Worm (Caenorhabditis elegans) whole organism, L4 larva: Measurements from ENCODE around the gene srx-48.

Experiments
- F37D6.2 ChIP-seq: sonication (generic microtip); optimal IDR thresholded peaks from 2 replicates; lab custom pipeline; 2016; ENCODE audit warnings: mild to moderate bottlenecking, missing genetic modification characterization, missing compliant biosample characterization
- ceh-20 ChIP-seq: fragments of 200-800 bp; sonication (Bioruptor generic); IDR thresholded peaks from 2 replicates; pipeline ENCODE4 v1.3.6; 2022; ENCODE audit warnings: missing genetic modification reagents, missing genetic modification characterization, missing compliant biosample characterization
- dpl-1 ChIP-seq: fragments of 150-350 bp; optimal IDR thresholded peaks from 2 replicates; lab custom pipeline; 2014; ENCODE audit warnings: missing biosample characterization, missing genetic modification reagents, missing genetic modification characterization
- fos-1 ChIP-seq: fragments of 150-350 bp; optimal IDR thresholded peaks from 2 replicates; lab custom pipeline; 2014; ENCODE audit warnings: missing biosample characterization, missing genetic modification characterization
- mdl-1 ChIP-seq, 2 experiments: fragments of 150-350 bp in 1 of 2; sonication (generic microtip) in 1 of 2; optimal IDR thresholded peaks; 2 replicates each; lab custom pipeline; 2014 to 2017; ENCODE audit warnings: missing biosample characterization in 2 of 2, missing genetic modification characterization in 2 of 2
- nhr-6 ChIP-seq: fragments of 150-350 bp; optimal IDR thresholded peaks from 2 replicates; lab custom pipeline; 2014; ENCODE audit warnings: missing biosample characterization, missing genetic modification characterization
- pqm-1 ChIP-seq: sonication (generic microtip); optimal IDR thresholded peaks from 2 replicates; lab custom pipeline; 2017; ENCODE audit warnings: missing biosample characterization, missing genetic modification characterization
- unc-39 ChIP-seq: sonication (generic microtip); optimal IDR thresholded peaks from 2 replicates; lab custom pipeline; 2017; ENCODE audit warnings: missing biosample characterization, missing genetic modification characterization
- unc-62 ChIP-seq, 3 experiments: fragments of 150-350 bp in 1 of 3; sonication (generic microtip); optimal IDR thresholded peaks in 2 of 3; peaks in 1 of 3; 1 replicate in 1 of 3; 2 replicates in 2 of 3; lab custom pipeline; 2014 to 2017; ENCODE audit warnings: missing biosample characterization in 3 of 3, missing genetic modification characterization in 3 of 3, missing genetic modification reagents in 3 of 3, missing genotype in 1 of 3
- zip-2 ChIP-seq: fragments of 150-350 bp; optimal IDR thresholded peaks from 2 replicates; lab custom pipeline; 2014; ENCODE audit warnings: missing biosample characterization, missing genetic modification characterization

DNA sequence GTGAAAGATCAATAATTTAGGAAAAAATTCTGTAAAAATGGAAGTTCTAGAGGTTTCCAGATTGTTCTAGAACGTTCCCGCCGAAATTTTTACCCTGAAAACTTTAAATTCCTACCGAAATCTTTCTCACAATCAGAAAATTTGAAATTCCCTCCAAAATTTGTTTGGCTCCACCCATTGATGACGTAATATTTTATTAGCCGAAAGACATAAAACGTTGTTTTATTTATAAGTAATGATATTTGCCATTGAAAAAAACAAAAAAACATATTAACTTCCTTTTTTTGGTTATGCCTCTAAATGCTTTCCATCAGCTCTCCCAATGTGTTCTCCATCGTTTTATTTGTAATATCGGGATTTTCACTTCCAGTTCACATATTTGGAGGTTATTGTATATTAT lies 26.8 kb upstream of the srx-48 start, which contains the start of gene srh-295:
- TF ChIP-seq unc-39 (tag; lab: Kevin White, UChicago) (no peak), nhr-6 (no peak), F37D6.2 (no peak), dpl-1 (GFP tag; lab: Kevin White, UChicago) (no peak), unc-62 (GFP tag; optimal IDR thresholded peaks at IDR 0.05 in 1 of 2; lab: Kevin White, UChicago) (no peak), unc-62 (tag; optimal IDR thresholded peaks at IDR 0.05; lab: Kevin White, UChicago) (no peak), pqm-1 (tag; lab: Kevin White, UChicago) (no peak), ceh-20 (GFP tag; lab: Robert Waterston, UW) (no peak), fos-1 (tag; lab: Kevin White, UChicago) (no peak), zip-2 (tag; lab: Kevin White, UChicago) (no peak), mdl-1 (tag; optimal IDR thresholded peaks at IDR 0.05; lab: Kevin White, UChicago) (no peak)
